Worm (Caenorhabditis elegans) whole organism, young adult: ENCODE results near the gene attf-3.
A peak's percentile ranks its signal among the peaks of the same experiment; 100 is the strongest.

Experiments used
- F49E8.2 ChIP-seq: sonication (generic microtip); optimal IDR thresholded peaks from 3 replicates; lab custom pipeline; 2017; ENCODE audit warnings: missing genetic modification characterization, mild to moderate bottlenecking, missing compliant biosample characterization, antibody characterized with exemption, moderate library complexity; ENCODE audit not compliant: insufficient read depth
- F57C9.4 ChIP-seq: sonication (generic microtip); optimal IDR thresholded peaks from 2 replicates; lab custom pipeline; 2017; ENCODE audit warnings: mild to moderate bottlenecking, missing genetic modification characterization, missing compliant biosample characterization
- K11D2.4 ChIP-seq: fragments of 200-800 bp; sonication (Bioruptor generic); IDR thresholded peaks from 2 replicates; pipeline ENCODE4 v1.3.6; 2022; ENCODE audit warnings: missing genetic modification reagents, missing genetic modification characterization, missing compliant biosample characterization
- K12H6.12 ChIP-seq: fragments of 200-800 bp; sonication (Bioruptor generic); optimal IDR thresholded peaks from 2 replicates; lab custom pipeline; 2018; ENCODE audit warnings: mild to moderate bottlenecking, missing genetic modification characterization, missing compliant biosample characterization
- Y56A3A.18 ChIP-seq: fragments of 200-800 bp; sonication (Bioruptor generic); IDR thresholded peaks from 2 replicates; pipeline ENCODE4 v1.3.6; 2022; ENCODE audit warnings: missing genetic modification reagents, missing genetic modification characterization, missing compliant biosample characterization
- ama-1 ChIP-seq, 3 experiments: fragments of 150-350 bp in 1 of 3; sonication (generic microtip) in 2 of 3; optimal IDR thresholded peaks; 2 replicates each; lab custom pipeline; 2014 to 2018; ENCODE audit warnings: missing biosample characterization in 2 of 3, missing genetic modification characterization in 2 of 3, missing genetic modification reagents in 2 of 3
- attf-5 ChIP-seq: fragments of 200-800 bp; sonication (Bioruptor generic); optimal IDR thresholded peaks from 2 replicates; lab custom pipeline; 2018; ENCODE audit warnings: mild to moderate bottlenecking, missing genetic modification characterization, missing compliant biosample characterization
- cebp-1 ChIP-seq, 2 experiments: fragments of 200-800 bp in 1 of 2; sonication (Bioruptor generic) in 1 of 2; sonication (generic microtip) in 1 of 2; IDR thresholded peaks in 1 of 2; optimal IDR thresholded peaks in 1 of 2; 2 replicates each; pipeline versions ENCODE4 v1.3.6 to Lab custom; 2017 to 2022; ENCODE audit warnings: missing compliant biosample characterization in 2 of 2, missing genetic modification characterization in 2 of 2, mild to moderate bottlenecking in 1 of 2, missing genetic modification reagents in 1 of 2, moderate library complexity in 1 of 2
- ceh-40 ChIP-seq: fragments of 200-800 bp; sonication (Bioruptor generic); IDR thresholded peaks from 2 replicates; pipeline ENCODE4 v1.3.6; 2022; ENCODE audit warnings: missing genetic modification characterization, missing compliant biosample characterization
- ceh-79 ChIP-seq: sonication (generic microtip); optimal IDR thresholded peaks from 2 replicates; lab custom pipeline; 2017; ENCODE audit warnings: mild to moderate bottlenecking, missing genetic modification characterization, missing compliant biosample characterization
- dox-1 ChIP-seq: fragments of 200-800 bp; sonication (Bioruptor generic); IDR thresholded peaks from 2 replicates; pipeline ENCODE4 v1.3.6; 2022; ENCODE audit warnings: missing genetic modification reagents, missing genetic modification characterization, missing compliant biosample characterization
- dpff-1 ChIP-seq: sonication (generic microtip); optimal IDR thresholded peaks from 2 replicates; lab custom pipeline; 2017; ENCODE audit warnings: mild to moderate bottlenecking, missing genetic modification characterization, missing compliant biosample characterization
- egrh-3 ChIP-seq: fragments of 200-800 bp; sonication (Bioruptor generic); IDR thresholded peaks from 2 replicates; pipeline ENCODE4 v1.3.6; 2022; ENCODE audit warnings: missing genetic modification reagents, missing genetic modification characterization, missing compliant biosample characterization
- ekl-4 ChIP-seq: fragments of 200-800 bp; sonication (Bioruptor generic); IDR thresholded peaks from 2 replicates; pipeline ENCODE4 v1.3.6; 2022; ENCODE audit warnings: missing genetic modification reagents, missing genetic modification characterization, missing compliant biosample characterization
- him-1 ChIP-seq: sonication (generic microtip); optimal IDR thresholded peaks from 2 replicates; lab custom pipeline; 2016; ENCODE audit warnings: missing genotype, missing genetic modification reagents, missing genetic modification characterization, missing compliant biosample characterization
- hlh-12 ChIP-seq: sonication (generic microtip); optimal IDR thresholded peaks from 2 replicates; lab custom pipeline; 2016; ENCODE audit warnings: missing genetic modification characterization, missing compliant biosample characterization
- hmg-1.2 ChIP-seq: fragments of 200-800 bp; sonication (Bioruptor generic); IDR thresholded peaks from 2 replicates; pipeline ENCODE4 v1.3.6; 2022; ENCODE audit warnings: missing genetic modification reagents, missing genetic modification characterization, missing compliant biosample characterization
- hmg-20 ChIP-seq: fragments of 200-800 bp; sonication (Bioruptor generic); IDR thresholded peaks from 2 replicates; pipeline ENCODE4 v1.3.6; 2022; ENCODE audit warnings: missing genetic modification reagents, missing genetic modification characterization, missing compliant biosample characterization
- hrde-1 ChIP-seq: sonication (generic microtip); optimal IDR thresholded peaks from 2 replicates; lab custom pipeline; 2016; ENCODE audit warnings: missing genetic modification characterization, mild to moderate bottlenecking, missing compliant biosample characterization, moderate library complexity, missing genotype, missing genetic modification reagents, borderline replicate concordance
- lin-35 ChIP-seq, 3 experiments: fragments of 150-350 bp in 2 of 3; sonication (generic microtip) in 1 of 3; optimal IDR thresholded peaks; 2 replicates each; lab custom pipeline; 2014 to 2018; ENCODE audit warnings: missing biosample characterization in 3 of 3, missing genetic modification characterization in 3 of 3, missing genetic modification reagents in 3 of 3
- madf-8 ChIP-seq: fragments of 200-800 bp; sonication (Bioruptor generic); conservative IDR thresholded peaks from 2 replicates; pipeline ENCODE4 v1.3.6; 2022; ENCODE audit warnings: missing genetic modification reagents, missing genetic modification characterization, missing compliant biosample characterization
- mcd-1 ChIP-seq: fragments of 200-800 bp; sonication (Bioruptor generic); IDR thresholded peaks from 2 replicates; pipeline ENCODE4 v1.3.6; 2022; ENCODE audit warnings: missing genetic modification reagents, missing genetic modification characterization, missing compliant biosample characterization
- nhr-80 ChIP-seq: sonication (generic microtip); optimal IDR thresholded peaks from 2 replicates; lab custom pipeline; 2016; ENCODE audit warnings: missing genetic modification characterization, missing compliant biosample characterization
- pha-4 ChIP-seq: fragments of 150-350 bp; sonication (generic microtip); optimal IDR thresholded peaks from 2 replicates; lab custom pipeline; 2014; ENCODE audit warnings: missing biosample characterization, missing genetic modification reagents, missing genetic modification characterization
- rcor-1 ChIP-seq: fragments of 200-800 bp; sonication (Bioruptor generic); IDR thresholded peaks from 2 replicates; pipeline ENCODE4 v1.3.6; 2022; ENCODE audit warnings: missing genetic modification reagents, missing genetic modification characterization, missing compliant biosample characterization
- rpc-1 ChIP-seq, 2 experiments: fragments of 150-350 bp in 1 of 2; sonication (generic microtip) in 1 of 2; optimal IDR thresholded peaks; 2 replicates each; lab custom pipeline; 2014 to 2018; ENCODE audit warnings: missing biosample characterization in 1 of 2, missing genetic modification characterization in 1 of 2, missing genetic modification reagents in 1 of 2, missing genotype in 1 of 2
- somi-1 ChIP-seq: fragments of 200-800 bp; sonication (Bioruptor generic); optimal IDR thresholded peaks from 2 replicates; lab custom pipeline; 2018; ENCODE audit warnings: mild to moderate bottlenecking, missing genetic modification characterization, missing compliant biosample characterization
- tlf-1 ChIP-seq: fragments of 200-800 bp; sonication (Bioruptor generic); optimal IDR thresholded peaks from 2 replicates; lab custom pipeline; 2018; ENCODE audit warnings: mild to moderate bottlenecking, missing genetic modification characterization, missing compliant biosample characterization
- unc-62 ChIP-seq: fragments of 150-350 bp; optimal IDR thresholded peaks from 2 replicates; lab custom pipeline; 2014; ENCODE audit warnings: missing biosample characterization, missing genetic modification reagents, missing genetic modification characterization
- xnd-1 ChIP-seq: sonication (generic microtip); optimal IDR thresholded peaks from 2 replicates; lab custom pipeline; 2016; ENCODE audit warnings: missing genotype, missing genetic modification reagents, missing genetic modification characterization, missing compliant biosample characterization
- ztf-26 ChIP-seq: sonication (generic microtip); optimal IDR thresholded peaks from 2 replicates; lab custom pipeline; 2017; ENCODE audit warnings: missing genetic modification characterization, missing compliant biosample characterization

attf-3 gene

ce11 chrIII:131627-132026 lies 45.4 kb upstream of the attf-3 start:
- TF ChIP-seq hmg-20 (GFP tag; lab: Robert Waterston, UW) (no peak), hmg-1.2 (GFP tag; lab: Robert Waterston, UW) (peak; percentile 62; the same call in 1 of the 2 replicates), ztf-26 (no peak), rpc-1 (optimal IDR thresholded peaks at IDR 0.05; lab: Kevin White, UChicago) (no peak), rpc-1 (tag; optimal IDR thresholded peaks at IDR 0.05; lab: Kevin White, UChicago) (no peak), dpff-1 (no peak), tlf-1 (GFP tag; lab: Kevin White, UChicago) (no peak), lin-35 (GFP tag; optimal IDR thresholded peaks at IDR 0.05; lab: Kevin White, UChicago) (peak in 1 of 3 experiments; percentile 28), mcd-1 (peak; percentile 81), attf-5 (peak; percentile 54), hlh-12 (tag; lab: Kevin White, UChicago) (no peak), unc-62 (GFP tag; lab: Kevin White, UChicago) (no peak), nhr-80 (tag; lab: Kevin White, UChicago) (peak; percentile 7)

- no peak for TF ChIP-seq madf-8 (GFP tag; lab: Robert Waterston, UW)
- peak; percentile 1 for TF ChIP-seq nhr-80 (tag; lab: Kevin White, UChicago)
Observed at ce11 chrIII:130650-131049, 44.5 kb upstream of the attf-3 start, which contains the start of the genes nhr-280 and C29F9.2. nhr-280 (minus strand) TSS chrIII:130750. C29F9.2 (plus strand) TSS chrIII:130947.

ce11 chrIII:124478-124877 lies 38.3 kb upstream of the attf-3 start, which contains the start of gene pals-23:
pals-23 (plus strand) TSS chrIII:124778.
- TF ChIP-seq xnd-1 (tag; lab: Kevin White, UChicago) (no peak), hrde-1 (no peak), somi-1 (GFP tag; lab: Kevin White, UChicago) (no peak), K12H6.12 (tag; lab: Kevin White, UChicago) (no peak), Y56A3A.18 (GFP tag; lab: Robert Waterston, UW) (no peak), K11D2.4 (GFP tag; lab: Robert Waterston, UW) (no peak), F57C9.4 (tag; lab: Kevin White, UChicago) (no peak), F49E8.2 (tag; lab: Kevin White, UChicago) (no peak)

- TF ChIP-seq egrh-3 (GFP tag; lab: Robert Waterston, UW) (0 out of 2 replicates have a peak, but pooled peaks have one; percentile 24), dox-1 (GFP tag; lab: Robert Waterston, UW) (peak; percentile 52; the same call in 1 of the 2 replicates)
Observed at ce11 chrIII:121983-122449, 35.8 kb upstream of the attf-3 start, which contains the start of gene C29F9.12. C29F9.12 (minus strand) TSS chrIII:122033.

ce11 chrIII:120199-120598 lies 34.0 kb upstream of the attf-3 start, which contains the start of gene pals-24:
pals-24 (plus strand) TSS chrIII:120435.
- TF ChIP-seq ceh-79 (tag; lab: Kevin White, UChicago) (no peak), him-1 (tag; lab: Kevin White, UChicago) (no peak), rcor-1 (GFP tag; lab: Robert Waterston, UW) (no peak), nhr-80 (tag; lab: Kevin White, UChicago) (peak; percentile 89), pha-4 (tag; lab: Kevin White, UChicago) (peak; percentile 16), ekl-4 (no peak), ama-1 (optimal IDR thresholded peaks at IDR 0.05; lab: Kevin White, UChicago) (no peak), ama-1 (GFP tag; optimal IDR thresholded peaks at IDR 0.05; lab: Kevin White, UChicago) (no peak), attf-5 (peak; percentile 43), cebp-1 (GFP tag; IDR thresholded peaks at IDR 0.05; lab: Robert Waterston, UW) (peak; percentile 74; the same call in 1 of the 2 replicates), cebp-1 (tag; optimal IDR thresholded peaks at IDR 0.05; lab: Kevin White, UChicago) (peak; percentile 76), hlh-12 (tag; lab: Kevin White, UChicago) (no peak), dox-1 (GFP tag; lab: Robert Waterston, UW) (peak; percentile 46), ceh-40 (GFP tag; lab: Robert Waterston, UW) (no peak)
